Fruit fly (Drosophila melanogaster) whole organism, prepupa: ENCODE results near the gene Ldh.

Experiments used
- Blimp-1 ChIP-seq: fragments of 200-800 bp; sonication (Bioruptor generic); optimal IDR thresholded peaks from 3 replicates; lab custom pipeline; 2017; ENCODE audit warnings: missing biosample characterization, missing genetic modification characterization, mild to moderate bottlenecking, moderate library complexity, missing genetic modification reagents
- CG10669 ChIP-seq: fragments of 200-800 bp; sonication (Bioruptor generic); optimal IDR thresholded peaks from 3 replicates; lab custom pipeline; 2018; ENCODE audit warnings: missing biosample characterization, mild to moderate bottlenecking, missing genetic modification characterization, moderate library complexity
- CG11294 ChIP-seq: fragments of 200-800 bp; sonication (Bioruptor generic); IDR thresholded peaks from 2 replicates; pipeline ENCODE4 v1.3.6; 2022; ENCODE audit warnings: missing biosample characterization, missing genetic modification characterization
- CG15336 ChIP-seq: fragments of 200-800 bp; sonication (Bioruptor generic); IDR thresholded peaks from 2 replicates; pipeline ENCODE4 v1.3.6; 2022; ENCODE audit warnings: missing biosample characterization, missing genetic modification characterization
- CG1621 ChIP-seq: fragments of 200-800 bp; sonication (Bioruptor generic); optimal IDR thresholded peaks from 3 replicates; lab custom pipeline; 2018; ENCODE audit warnings: missing biosample characterization, mild to moderate bottlenecking, missing genetic modification characterization
- CG16779 ChIP-seq: fragments of 200-800 bp; sonication (Bioruptor generic); optimal IDR thresholded peaks from 3 replicates; lab custom pipeline; 2017; ENCODE audit warnings: missing biosample characterization, mild to moderate bottlenecking, missing genetic modification characterization
- CG31627 ChIP-seq: fragments of 200-800 bp; sonication (Bioruptor generic); optimal IDR thresholded peaks from 3 replicates; lab custom pipeline; 2016; ENCODE audit warnings: missing biosample characterization, missing genetic modification characterization
- CG32006 ChIP-seq: fragments of 200-800 bp; sonication (Bioruptor generic); optimal IDR thresholded peaks from 3 replicates; lab custom pipeline; 2017; ENCODE audit warnings: missing biosample characterization, mild to moderate bottlenecking, missing genetic modification characterization
- CG34406 ChIP-seq: fragments of 200-800 bp; sonication (Bioruptor generic); optimal IDR thresholded peaks from 3 replicates; lab custom pipeline; 2016; ENCODE audit warnings: missing biosample characterization, missing genetic modification characterization
- CG3919 ChIP-seq: fragments of 200-800 bp; sonication (Bioruptor generic); optimal IDR thresholded peaks from 3 replicates; lab custom pipeline; 2016; ENCODE audit warnings: missing biosample characterization, missing genetic modification characterization
- CG4318 ChIP-seq: fragments of 200-800 bp; sonication (Bioruptor generic); optimal IDR thresholded peaks from 3 replicates; lab custom pipeline; 2017; ENCODE audit warnings: missing biosample characterization, mild to moderate bottlenecking, missing genetic modification characterization
- CG6276 ChIP-seq: fragments of 200-800 bp; sonication (Bioruptor generic); optimal IDR thresholded peaks from 2 replicates; lab custom pipeline; 2017; ENCODE audit warnings: missing biosample characterization, mild to moderate bottlenecking, missing genetic modification characterization
- CG6808 ChIP-seq: fragments of 200-800 bp; sonication (Bioruptor generic); optimal IDR thresholded peaks from 3 replicates; lab custom pipeline; 2017; ENCODE audit warnings: missing biosample characterization, missing genetic modification characterization, mild to moderate bottlenecking, moderate library complexity, missing genetic modification reagents
- CG6854 ChIP-seq: fragments of 200-800 bp; sonication (Bioruptor generic); optimal IDR thresholded peaks from 2 replicates; lab custom pipeline; 2017; ENCODE audit warnings: missing biosample characterization, mild to moderate bottlenecking, missing genetic modification characterization
- CG7368 ChIP-seq: fragments of 200-800 bp; sonication (Bioruptor generic); optimal IDR thresholded peaks from 3 replicates; lab custom pipeline; 2016; ENCODE audit warnings: missing biosample characterization, missing genetic modification characterization
- CG8119 ChIP-seq: fragments of 200-800 bp; sonication (Bioruptor generic); IDR thresholded peaks from 3 replicates; pipeline ENCODE4 v1.3.6; 2022; ENCODE audit warnings: missing biosample characterization, missing genetic modification characterization
- CG8319 ChIP-seq: fragments of 200-800 bp; sonication (Bioruptor generic); optimal IDR thresholded peaks from 3 replicates; lab custom pipeline; 2016; ENCODE audit warnings: missing biosample characterization, missing genetic modification characterization
- CG8632 ChIP-seq: fragments of 200-800 bp; sonication (Bioruptor generic); optimal IDR thresholded peaks from 3 replicates; lab custom pipeline; 2016; ENCODE audit warnings: missing biosample characterization, missing genetic modification characterization
- CG9139 ChIP-seq: fragments of 200-800 bp; sonication (Bioruptor generic); optimal IDR thresholded peaks from 3 replicates; lab custom pipeline; 2017; ENCODE audit warnings: missing biosample characterization, mild to moderate bottlenecking, missing genetic modification characterization
- Eip75B ChIP-seq: fragments of 200-800 bp; sonication (Bioruptor generic); optimal IDR thresholded peaks from 3 replicates; lab custom pipeline; 2016; ENCODE audit warnings: missing biosample characterization, missing genetic modification characterization
- Eip78C ChIP-seq: fragments of 200-800 bp; sonication (Bioruptor generic); peaks from one replicate; lab custom pipeline; 2016; ENCODE audit warnings: missing biosample characterization, missing genetic modification characterization
- Eip93F ChIP-seq: fragments of 200-800 bp; sonication (Bioruptor generic); optimal IDR thresholded peaks from 2 replicates; lab custom pipeline; 2016; ENCODE audit warnings: missing biosample characterization, mild to moderate bottlenecking, missing genetic modification characterization
- Ets21C ChIP-seq: fragments of 200-800 bp; sonication (Bioruptor generic); optimal IDR thresholded peaks from 3 replicates; lab custom pipeline; 2016; ENCODE audit warnings: missing biosample characterization, missing genetic modification characterization
- Ets96B ChIP-seq: fragments of 200-800 bp; optimal IDR thresholded peaks from 2 replicates; lab custom pipeline; 2019; ENCODE audit warnings: missing biosample characterization, mild to moderate bottlenecking, missing genetic modification characterization, moderate library complexity
- Gug ChIP-seq: fragments of 200-800 bp; sonication (Bioruptor generic); IDR thresholded peaks from 2 replicates; pipeline ENCODE4 v1.3.6; 2022; ENCODE audit warnings: missing biosample characterization, missing genetic modification characterization
- Hr38 ChIP-seq: sonication (Bioruptor generic); optimal IDR thresholded peaks from 2 replicates; lab custom pipeline; 2016; ENCODE audit warnings: missing biosample characterization, missing genetic modification characterization
- Hr39 ChIP-seq: fragments of 200-800 bp; sonication (Bioruptor generic); optimal IDR thresholded peaks from 2 replicates; lab custom pipeline; 2016; ENCODE audit warnings: missing biosample characterization, missing genetic modification characterization
- Hr4 ChIP-seq: fragments of 200-800 bp; sonication (Bioruptor generic); optimal IDR thresholded peaks from 3 replicates; lab custom pipeline; 2016; ENCODE audit warnings: missing biosample characterization, missing genetic modification characterization
- Met ChIP-seq: fragments of 200-800 bp; sonication (Bioruptor generic); optimal IDR thresholded peaks from 3 replicates; lab custom pipeline; 2016; ENCODE audit warnings: missing biosample characterization, missing genetic modification characterization
- OdsH ChIP-seq: fragments of 200-800 bp; sonication (Bioruptor generic); optimal IDR thresholded peaks from 3 replicates; lab custom pipeline; 2016; ENCODE audit warnings: missing biosample characterization, missing genetic modification characterization
- Sox102F ChIP-seq: fragments of 200-800 bp; sonication (Bioruptor generic); optimal IDR thresholded peaks from 2 replicates; lab custom pipeline; 2016; ENCODE audit warnings: missing biosample characterization, mild to moderate bottlenecking, missing genetic modification characterization
- Sox14 ChIP-seq: fragments of 200-800 bp; sonication (Bioruptor generic); optimal IDR thresholded peaks from 3 replicates; lab custom pipeline; 2016; ENCODE audit warnings: missing biosample characterization, missing genetic modification characterization
- acj6 ChIP-seq: fragments of 200-800 bp; sonication (Bioruptor generic); optimal IDR thresholded peaks from 3 replicates; lab custom pipeline; 2016; ENCODE audit warnings: missing biosample characterization, missing genetic modification characterization
- cyc ChIP-seq: fragments of 200-800 bp; sonication (Bioruptor generic); optimal IDR thresholded peaks from 3 replicates; lab custom pipeline; 2016; ENCODE audit warnings: missing biosample characterization, missing genetic modification characterization
- dac ChIP-seq: fragments of 200-800 bp; sonication (Bioruptor generic); optimal IDR thresholded peaks from 2 replicates; lab custom pipeline; 2017; ENCODE audit warnings: missing biosample characterization, mild to moderate bottlenecking, missing genetic modification characterization
- eg ChIP-seq: fragments of 200-800 bp; sonication (Bioruptor generic); IDR thresholded peaks from 3 replicates; pipeline ENCODE4 v1.3.6; 2022; ENCODE audit warnings: missing biosample characterization, missing genetic modification characterization
- esn ChIP-seq: fragments of 200-800 bp; sonication (Bioruptor generic); optimal IDR thresholded peaks from 2 replicates; lab custom pipeline; 2016; ENCODE audit warnings: missing biosample characterization, mild to moderate bottlenecking, missing genetic modification characterization, moderate library complexity
- lz ChIP-seq: fragments of 200-800 bp; sonication (Bioruptor generic); optimal IDR thresholded peaks from 3 replicates; lab custom pipeline; 2016; ENCODE audit warnings: missing biosample characterization, missing genetic modification characterization
- net ChIP-seq: fragments of 200-800 bp; sonication (Bioruptor generic); optimal IDR thresholded peaks from 3 replicates; lab custom pipeline; 2016; ENCODE audit warnings: missing biosample characterization, missing genetic modification characterization
- pdm3 ChIP-seq: fragments of 200-800 bp; sonication (Bioruptor generic); optimal IDR thresholded peaks from 3 replicates; lab custom pipeline; 2016; ENCODE audit warnings: missing biosample characterization, missing genetic modification characterization
- spab ChIP-seq: fragments of 200-800 bp; sonication (Bioruptor generic); optimal IDR thresholded peaks from 2 replicates; lab custom pipeline; 2017; ENCODE audit warnings: missing biosample characterization, mild to moderate bottlenecking, missing genetic modification characterization, missing genetic modification reagents
- ss ChIP-seq, 2 experiments: fragments of 200-800 bp; sonication (Bioruptor generic); optimal IDR thresholded peaks; 2 replicates in 1 of 2; 3 replicates in 1 of 2; lab custom pipeline; 2017 to 2018; ENCODE audit warnings: mild to moderate bottlenecking in 2 of 2, missing biosample characterization in 2 of 2, missing genetic modification characterization in 2 of 2, moderate library complexity in 1 of 2
- svp ChIP-seq: fragments of 200-800 bp; sonication (Bioruptor generic); peaks from one replicate; lab custom pipeline; 2016; ENCODE audit warnings: missing biosample characterization, missing genetic modification characterization
- topi ChIP-seq: fragments of 200-800 bp; sonication (Bioruptor generic); optimal IDR thresholded peaks from 3 replicates; lab custom pipeline; 2016; ENCODE audit warnings: missing biosample characterization, missing genetic modification characterization

Ldh gene

DNA sequence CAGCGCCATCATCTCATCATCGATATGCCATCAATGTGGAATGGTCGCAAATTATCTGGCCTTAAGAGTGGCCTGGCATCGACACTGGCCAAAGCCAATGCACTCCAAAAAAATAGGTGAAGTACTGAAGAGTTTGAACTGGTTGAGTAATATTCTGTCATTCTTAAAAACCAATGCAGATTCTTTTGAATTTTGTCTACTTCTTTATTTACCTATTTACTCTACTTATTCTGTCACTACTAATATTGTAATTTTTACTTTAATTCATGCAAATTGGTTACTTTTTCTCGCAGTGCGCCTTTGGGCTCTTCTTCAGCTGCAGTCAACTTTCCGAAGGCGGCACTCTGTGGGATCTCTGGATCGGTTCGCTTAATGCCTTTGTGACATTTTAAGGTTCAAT lies 6.5 kb upstream of the Ldh start (continued):
- TF ChIP-seq spab (GFP tag; lab: Kevin White, UChicago) (peak; percentile 22), Hr39 (GFP tag; lab: Kevin White, UChicago) (peak; percentile 51), Sox102F (GFP tag; lab: Kevin White, UChicago) (peak; percentile 32), CG3919 (GFP tag; lab: Kevin White, UChicago) (peak; percentile 73), acj6 (GFP tag; lab: Kevin White, UChicago) (peak; percentile 65), Blimp-1 (no peak), CG7368 (GFP tag; lab: Kevin White, UChicago) (peak; percentile 27), Eip75B (peak; percentile 56), svp (GFP tag; lab: Kevin White, UChicago) (peak; percentile 86), esn (GFP tag; lab: Kevin White, UChicago) (peak; percentile 66), lz (peak; percentile 48), CG10669 (GFP tag; lab: Kevin White, UChicago) (no peak), cyc (GFP tag; lab: Kevin White, UChicago) (peak; percentile 50)
- TF ChIP-seq, all 60 proteins: peak for 42

dm6 chr3L:6268076-6268475 lies 5.6 kb upstream of the Ldh start:
- TF ChIP-seq Hr38 (GFP tag; lab: Kevin White, UChicago) = no peak
- peak; percentile 27 for TF ChIP-seq CG6276 (GFP tag; lab: Kevin White, UChicago)
- TF ChIP-seq CG32006 = peak; percentile 64
- 0 out of 3 replicates have a peak, but pooled peaks have one; percentile 25 for TF ChIP-seq eg
- TF ChIP-seq lz = no peak
- TF ChIP-seq svp (GFP tag; lab: Kevin White, UChicago) = peak; percentile 21
- TF ChIP-seq CG34406 (GFP tag; lab: Kevin White, UChicago) = no peak
- TF ChIP-seq CG1621 (tag; lab: Kevin White, UChicago) = no peak
- peak; percentile 87 for TF ChIP-seq Eip78C
- TF ChIP-seq CG8119 = peak; percentile 61; the same call in 2 of the 3 replicates
- no peak for TF ChIP-seq CG8319 (GFP tag; lab: Kevin White, UChicago)
- peak; percentile 33 for TF ChIP-seq OdsH (GFP tag; lab: Kevin White, UChicago)
- TF ChIP-seq dac (GFP tag; lab: Kevin White, UChicago) = peak; percentile 20
- TF ChIP-seq CG8632 (GFP tag; lab: Kevin White, UChicago) = no peak
- peak; percentile 68 for TF ChIP-seq Hr4 (GFP tag; lab: Kevin White, UChicago)
- TF ChIP-seq CG4318 (GFP tag; lab: Kevin White, UChicago) = peak; percentile 36
- TF ChIP-seq CG10669 (GFP tag; lab: Kevin White, UChicago) = no peak

DNA sequence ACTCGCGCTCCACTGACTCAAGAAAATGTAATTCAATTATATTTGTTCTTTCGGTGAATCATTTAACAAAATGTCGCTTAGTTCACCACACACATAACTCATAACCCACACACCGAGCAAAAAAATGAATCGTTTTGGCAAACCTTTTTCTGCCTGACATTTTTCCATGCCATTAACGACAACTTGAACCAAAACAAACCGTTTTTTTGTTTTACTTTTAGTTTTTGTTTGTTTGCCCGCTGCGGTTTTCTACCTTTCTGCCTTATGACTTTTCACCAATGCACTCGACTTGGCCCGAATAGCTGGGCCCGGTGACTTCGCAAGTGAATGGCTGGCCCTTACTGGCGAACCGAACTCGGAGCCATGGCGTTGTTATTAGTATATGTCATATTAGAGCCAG lies 5.0 kb upstream of the Ldh start:
- TF ChIP-seq CG6854 (GFP tag; lab: Kevin White, UChicago) = no peak

dm6 chr3L:6266321-6266720 lies 3.8 kb upstream of the Ldh start:
- peak; percentile 81 for TF ChIP-seq CG32006
- TF ChIP-seq Hr39 (GFP tag; lab: Kevin White, UChicago) = peak; percentile 36
- TF ChIP-seq CG6854 (GFP tag; lab: Kevin White, UChicago) = no peak
- peak; percentile 69 for TF ChIP-seq Ets96B
- TF ChIP-seq CG6808 = peak; percentile 10
- peak; percentile 75 for TF ChIP-seq pdm3
- peak; percentile 61 for TF ChIP-seq CG10669 (GFP tag; lab: Kevin White, UChicago)
- TF ChIP-seq Sox102F (GFP tag; lab: Kevin White, UChicago) = peak; percentile 67
- TF ChIP-seq eg = peak; percentile 92
- no peak for TF ChIP-seq Eip93F (GFP tag; lab: Kevin White, UChicago)
- TF ChIP-seq Met (GFP tag; lab: Kevin White, UChicago) = peak; percentile 71
- peak; percentile 60 for TF ChIP-seq CG16779 (tag; lab: Kevin White, UChicago)
- TF ChIP-seq CG31627 (GFP tag; lab: Kevin White, UChicago) = peak; percentile 45
- peak; percentile 64 for TF ChIP-seq CG9139 (GFP tag; lab: Kevin White, UChicago)
- no peak for TF ChIP-seq CG8319 (GFP tag; lab: Kevin White, UChicago)
- TF ChIP-seq CG4318 (GFP tag; lab: Kevin White, UChicago) = peak; percentile 59
- peak; percentile 76 for TF ChIP-seq Sox14
- TF ChIP-seq CG3919 (GFP tag; lab: Kevin White, UChicago) = peak; percentile 89
- peak; percentile 55 for TF ChIP-seq Gug
- TF ChIP-seq net = peak; percentile 78
- TF ChIP-seq CG11294 (GFP tag; lab: Robert Waterston, UW) = peak; percentile 44; the same call in 1 of the 2 replicates
- TF ChIP-seq CG6276 (GFP tag; lab: Kevin White, UChicago) = peak; percentile 70
- TF ChIP-seq ss (GFP tag; optimal IDR thresholded peaks at IDR 0.05; lab: Kevin White, UChicago) = peak; percentile 88 to 90
- no peak for TF ChIP-seq CG7368 (GFP tag; lab: Kevin White, UChicago)
- peak; percentile 71 for TF ChIP-seq CG34406 (GFP tag; lab: Kevin White, UChicago)
- TF ChIP-seq Ets21C (GFP tag; lab: Kevin White, UChicago) = peak; percentile 35
- TF ChIP-seq svp (GFP tag; lab: Kevin White, UChicago) = peak; percentile 92
- TF ChIP-seq topi (GFP tag; lab: Kevin White, UChicago) = peak; percentile 75
- TF ChIP-seq Hr4 (GFP tag; lab: Kevin White, UChicago) = peak; percentile 82
- peak; percentile 71 for TF ChIP-seq esn (GFP tag; lab: Kevin White, UChicago)
- peak; percentile 84 for TF ChIP-seq CG15336 (GFP tag; lab: Robert Waterston, UW)
